Fruit fly (Drosophila melanogaster) whole organism, adult: ENCODE measurements around the gene rpr.

ENCODE experiments used
- bab1 ChIP-seq: fragments of 200-800 bp; sonication (Bioruptor generic); optimal IDR thresholded peaks from 3 replicates; lab custom pipeline; 2019; ENCODE audit warnings: missing biosample characterization, mild to moderate bottlenecking, missing genetic modification characterization, moderate library complexity
- cnc ChIP-seq, 2 experiments: fragments of >200 bp; optimal IDR thresholded peaks; 2 replicates each; lab custom pipeline; 2017

- TF ChIP-seq cnc (optimal IDR thresholded peaks at IDR 0.05; lab: Kevin White, UChicago) (no peak), bab1 (GFP tag; lab: Kevin White, UChicago) (no peak)
These were observed 47.7 kb downstream of the rpr start for dm6 chr3L:18350504-18350903.
